Fruit fly (Drosophila melanogaster): ENCODE results near the gene Doa.

Doa gene

dm6 chr3R:28959105-28959504 lies 71.2 kb downstream of the Doa start:
- TF ChIP-seq vri (GFP tag; optimal IDR thresholded peaks at IDR 0.05) (no peak), CG11902 (GFP tag; optimal IDR thresholded peaks at IDR 0.05) (no peak), Lpt (GFP tag; optimal IDR thresholded peaks at IDR 0.05) (no peak), Ets96B (tag; optimal IDR thresholded peaks at IDR 0.05) (no peak), Eip93F (GFP tag; optimal IDR thresholded peaks at IDR 0.05) (no peak), Met (GFP tag; optimal IDR thresholded peaks at IDR 0.05) (no peak), Ets21C (GFP tag; optimal IDR thresholded peaks at IDR 0.05) (no peak), CG15336 (GFP tag; IDR thresholded peaks at IDR 0.05) (no peak), eg (GFP tag; IDR thresholded peaks at IDR 0.05) (no peak), svp (GFP tag) (no peak), lz (GFP tag; optimal IDR thresholded peaks at IDR 0.05) (no peak), esn (GFP tag; optimal IDR thresholded peaks at IDR 0.05) (no peak), CG31627 (GFP tag; optimal IDR thresholded peaks at IDR 0.05) (no peak), Smox (GFP tag; optimal IDR thresholded peaks at IDR 0.05) (no peak), CG10669 (GFP tag; optimal IDR thresholded peaks at IDR 0.05) (no peak), dsx (GFP tag; optimal IDR thresholded peaks at IDR 0.05; ENCODE audit: poor library complexity, severe bottlenecking) (no peak), spab (GFP tag; optimal IDR thresholded peaks at IDR 0.05) (no peak)

DNA sequence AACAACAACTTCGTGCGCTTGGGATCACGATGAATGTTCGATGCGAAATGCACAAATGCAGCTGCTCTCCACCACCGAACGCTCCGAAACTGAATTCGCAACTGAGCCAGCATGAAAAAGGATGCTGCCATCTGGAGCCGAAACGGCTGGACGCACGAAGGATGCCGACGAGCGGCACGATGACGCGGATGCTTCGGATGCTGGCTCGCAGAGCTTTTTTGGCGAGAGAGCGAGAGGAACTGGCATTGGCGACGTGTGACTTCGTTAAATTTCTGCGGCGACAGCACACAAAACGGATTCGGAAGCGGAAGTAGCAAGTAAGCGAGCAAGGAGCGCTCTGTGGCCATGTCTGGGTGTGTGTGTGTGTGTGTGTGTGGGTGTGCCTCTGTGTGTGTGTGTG lies 82.4 kb downstream of the Doa start, which contains the start of gene DIP-gamma:
TSS of gene DIP-gamma (minus strand) at position 107 of the 400 bp plus-strand sequence.
- TF ChIP-seq eg (GFP tag; IDR thresholded peaks at IDR 0.05) (no peak), ss (GFP tag; optimal IDR thresholded peaks at IDR 0.05) (no peak), net (GFP tag; optimal IDR thresholded peaks at IDR 0.05) (no peak), esn (GFP tag; optimal IDR thresholded peaks at IDR 0.05) (no peak), dac (GFP tag; optimal IDR thresholded peaks at IDR 0.05) (no peak), pdm3 (GFP tag; optimal IDR thresholded peaks at IDR 0.05) (no peak), CG3032 (tag; optimal IDR thresholded peaks at IDR 0.05) (no peak), fd59A (GFP tag; optimal IDR thresholded peaks at IDR 0.05) (no peak), CG8319 (GFP tag; optimal IDR thresholded peaks at IDR 0.05) (no peak), CG11762 (GFP tag; optimal IDR thresholded peaks at IDR 0.05; ENCODE audit: insufficient read depth) (no peak), CG11294 (GFP tag; IDR thresholded peaks at IDR 0.05) (no peak), OdsH (GFP tag; optimal IDR thresholded peaks at IDR 0.05) (no peak), CG6854 (GFP tag; optimal IDR thresholded peaks at IDR 0.05) (no peak), Hr39 (GFP tag; optimal IDR thresholded peaks at IDR 0.05) (no peak)

All from whole organism, prepupa.